Fruit fly (Drosophila melanogaster) whole organism, wandering third instar larva: ENCODE measurements around the gene CG14982.

ENCODE experiments used
- CG32264 ChIP-seq: fragments of 200-800 bp; sonication (Bioruptor generic); optimal IDR thresholded peaks from 2 replicates; lab custom pipeline; 2016; ENCODE audit warnings: missing biosample characterization, missing genetic modification characterization
- CG9705 ChIP-seq: fragments of 200-800 bp; sonication (Bioruptor generic); optimal IDR thresholded peaks from 2 replicates; lab custom pipeline; 2018; ENCODE audit warnings: missing biosample characterization, mild to moderate bottlenecking, missing genetic modification characterization
- CrebA ChIP-seq: fragments of 200-800 bp; sonication (Bioruptor generic); optimal IDR thresholded peaks from 2 replicates; lab custom pipeline; 2016; ENCODE audit warnings: missing biosample characterization, mild to moderate bottlenecking, missing genetic modification characterization, borderline replicate concordance
- Dif ChIP-seq: fragments of 200-275, 200-300 bp; sonication (Bioruptor generic); optimal IDR thresholded peaks from 2 replicates; lab custom pipeline; 2018; ENCODE audit warnings: missing biosample characterization, missing genetic modification characterization; ENCODE audit not compliant: partially characterized antibody
- GATAd ChIP-seq: sonication (Bioruptor generic); optimal IDR thresholded peaks from 2 replicates; lab custom pipeline; 2016; ENCODE audit warnings: missing biosample characterization, missing genetic modification characterization
- HLH106 ChIP-seq: fragments of 200-800 bp; optimal IDR thresholded peaks from 3 replicates; lab custom pipeline; 2019; ENCODE audit warnings: missing biosample characterization, mild to moderate bottlenecking, missing genetic modification characterization, moderate library complexity
- Hnf4 ChIP-seq: fragments of 200-800 bp; sonication (Bioruptor generic); optimal IDR thresholded peaks from 2 replicates; lab custom pipeline; 2016; ENCODE audit warnings: missing biosample characterization, mild to moderate bottlenecking, missing genetic modification characterization
- Hr78 ChIP-seq: fragments of >200 bp; optimal IDR thresholded peaks from 2 replicates; lab custom pipeline; 2017; ENCODE audit warnings: missing biosample characterization, missing genetic modification characterization
- Hr83 ChIP-seq: fragments of 200-300 bp; sonication (Bioruptor generic); optimal IDR thresholded peaks from 2 replicates; lab custom pipeline; 2016; ENCODE audit warnings: missing biosample characterization, mild to moderate bottlenecking, missing genetic modification characterization, moderate library complexity; ENCODE audit not compliant: poor library complexity, severe bottlenecking
- Jra ChIP-seq: sonication (Bioruptor generic); optimal IDR thresholded peaks from 2 replicates; lab custom pipeline; 2016; ENCODE audit warnings: missing biosample characterization, missing genetic modification characterization
- Myc ChIP-seq: fragments of >200 bp; optimal IDR thresholded peaks from 2 replicates; lab custom pipeline; 2017
- N ChIP-seq: fragments of >200 bp; optimal IDR thresholded peaks from 2 replicates; lab custom pipeline; 2018; ENCODE audit warnings: missing biosample characterization, missing external identifiers, missing genetic modification characterization
- OdsH ChIP-seq: fragments of 200-800 bp; sonication (Bioruptor generic); optimal IDR thresholded peaks from 2 replicates; lab custom pipeline; 2016; ENCODE audit warnings: missing biosample characterization, mild to moderate bottlenecking, missing genetic modification characterization
- Rel ChIP-seq, 2 experiments: fragments of 200-800 bp; sonication (Bioruptor generic) in 1 of 2; optimal IDR thresholded peaks; 2 replicates in 1 of 2; 3 replicates in 1 of 2; lab custom pipeline; 2016 to 2019; ENCODE audit warnings: mild to moderate bottlenecking in 2 of 2, missing biosample characterization in 2 of 2, missing genetic modification characterization in 2 of 2, moderate library complexity in 1 of 2
- Vsx2 ChIP-seq: fragments of 200-300, 225-300 bp; sonication (Bioruptor generic); optimal IDR thresholded peaks from 2 replicates; lab custom pipeline; 2018; ENCODE audit warnings: missing biosample characterization, missing genetic modification characterization; ENCODE audit not compliant: partially characterized antibody
- br ChIP-seq: fragments of 200-800 bp; sonication (Bioruptor generic); optimal IDR thresholded peaks from 2 replicates; lab custom pipeline; 2016; ENCODE audit warnings: missing biosample characterization, missing genetic modification characterization
- dl ChIP-seq, 2 experiments: fragments of 175-275, 200-275 bp in 1 of 2; fragments of 200-275 bp in 1 of 2; sonication (Bioruptor generic); optimal IDR thresholded peaks; lab custom pipeline; 2018; ENCODE audit warnings: mild to moderate bottlenecking in 2 of 2, missing biosample characterization in 2 of 2, missing genetic modification characterization in 2 of 2, moderate library complexity in 2 of 2; ENCODE audit not compliant: partially characterized antibody in 2 of 2, insufficient read depth in 1 of 2
- dmrt93B ChIP-seq: fragments of 200-800 bp; sonication (Bioruptor generic); optimal IDR thresholded peaks from 2 replicates; lab custom pipeline; 2018; ENCODE audit warnings: missing biosample characterization, mild to moderate bottlenecking, missing genetic modification characterization
- dsf ChIP-seq: sonication (Bioruptor generic); optimal IDR thresholded peaks from 2 replicates; lab custom pipeline; 2016; ENCODE audit warnings: missing biosample characterization, missing genetic modification characterization, borderline replicate concordance
- ey ChIP-seq: fragments of 200-800 bp; sonication (Bioruptor generic); optimal IDR thresholded peaks from 2 replicates; lab custom pipeline; 2016; ENCODE audit warnings: missing biosample characterization, missing genetic modification characterization
- foxo ChIP-seq, 2 experiments: fragments of 200-800 bp; sonication (Bioruptor generic); optimal IDR thresholded peaks; 2 replicates in 1 of 2; 3 replicates in 1 of 2; lab custom pipeline; 2016 to 2017; ENCODE audit warnings: missing biosample characterization in 2 of 2, missing genetic modification characterization in 2 of 2
- fru ChIP-seq: fragments of 200-800 bp; sonication (Bioruptor generic); optimal IDR thresholded peaks from 3 replicates; lab custom pipeline; 2016; ENCODE audit warnings: missing biosample characterization, mild to moderate bottlenecking, missing genetic modification characterization
- h ChIP-seq: fragments of 200-800 bp; sonication (Bioruptor generic); optimal IDR thresholded peaks from 3 replicates; lab custom pipeline; 2016; ENCODE audit warnings: missing biosample characterization, mild to moderate bottlenecking, missing genetic modification characterization
- jim ChIP-seq: fragments of 175-275, 200-325 bp; sonication (Bioruptor generic); optimal IDR thresholded peaks from 2 replicates; lab custom pipeline; 2016; ENCODE audit warnings: missing biosample characterization, mild to moderate bottlenecking, missing genetic modification characterization
- pan ChIP-seq: fragments of >200 bp; optimal IDR thresholded peaks from 2 replicates; lab custom pipeline; 2017
- psq ChIP-seq: fragments of 200-800 bp; sonication (Bioruptor generic); optimal IDR thresholded peaks from 3 replicates; lab custom pipeline; 2017; ENCODE audit warnings: missing biosample characterization, mild to moderate bottlenecking, missing genetic modification characterization, moderate library complexity
- rgr ChIP-seq: fragments of 200-800 bp; sonication (Bioruptor generic); optimal IDR thresholded peaks from 3 replicates; lab custom pipeline; 2016; ENCODE audit warnings: missing biosample characterization, mild to moderate bottlenecking, missing genetic modification characterization
- sage ChIP-seq: fragments of 200-800 bp; sonication (Bioruptor generic); optimal IDR thresholded peaks from 2 replicates; lab custom pipeline; 2016; ENCODE audit warnings: missing biosample characterization, mild to moderate bottlenecking, missing genetic modification characterization
- sv ChIP-seq: fragments of 200-800 bp; sonication (Bioruptor generic); optimal IDR thresholded peaks from 3 replicates; lab custom pipeline; 2016; ENCODE audit warnings: missing biosample characterization, missing genetic modification characterization
- tai ChIP-seq: sonication (Bioruptor generic); optimal IDR thresholded peaks from 2 replicates; lab custom pipeline; 2016; ENCODE audit warnings: missing biosample characterization, missing genetic modification characterization
- usp ChIP-seq: fragments of >200 bp; optimal IDR thresholded peaks from 2 replicates; lab custom pipeline; 2017; ENCODE audit warnings: missing biosample characterization, missing genetic modification characterization
- woc ChIP-seq: sonication (Bioruptor generic); optimal IDR thresholded peaks from 2 replicates; lab custom pipeline; 2016; ENCODE audit warnings: missing biosample characterization, mild to moderate bottlenecking, missing genetic modification characterization

The CG14982 gene

DNA sequence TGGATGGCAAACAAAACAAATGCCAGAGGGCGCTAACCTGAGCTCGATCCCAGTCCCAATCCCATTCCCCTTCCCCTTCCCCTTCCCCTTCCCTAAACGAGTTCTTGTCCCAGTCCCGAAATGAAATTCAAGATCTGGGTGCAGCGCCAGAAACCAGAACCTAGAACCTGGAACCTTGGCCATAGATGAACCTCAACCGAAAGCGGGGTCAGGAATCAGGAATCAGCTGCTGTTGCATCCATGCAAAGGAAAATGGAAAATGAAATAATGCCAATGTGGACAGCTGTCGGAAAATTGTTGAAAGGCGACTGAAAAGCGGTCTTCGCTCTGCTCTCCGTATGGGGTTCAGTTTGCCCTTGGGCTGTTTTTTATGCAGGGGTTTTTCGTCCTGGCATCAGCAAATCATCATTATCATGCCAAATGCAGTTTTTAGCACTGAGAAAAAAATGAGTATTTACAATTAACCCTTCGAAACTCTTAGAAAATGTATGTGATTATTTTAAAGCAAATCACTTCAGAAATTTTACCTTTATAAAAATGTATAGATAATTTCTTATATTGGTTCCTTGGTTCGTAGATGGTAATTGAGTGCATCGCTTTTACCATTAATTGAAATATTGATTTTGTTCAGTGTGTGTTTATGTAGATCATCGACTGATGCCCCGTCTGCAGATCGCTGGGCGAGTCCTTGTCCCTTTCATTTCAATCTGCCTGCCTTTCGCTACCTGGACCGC, 35.3 kb downstream of the CG14982 start:
- TF ChIP-seq h (GFP tag; lab: Kevin White, UChicago) (peak; percentile 20), foxo (GFP tag; optimal IDR thresholded peaks at IDR 0.05; lab: Kevin White, UChicago) (peak in 1 of 2 experiments; percentile 2), fru (GFP tag; lab: Kevin White, UChicago) (no peak), dsf (no peak), OdsH (peak; percentile 4), rgr (GFP tag; lab: Kevin White, UChicago) (peak; percentile 9), br (no peak), tai (GFP tag; lab: Kevin White, UChicago) (no peak), psq (GFP tag; lab: Kevin White, UChicago) (no peak), usp (GFP tag; lab: Kevin White, UChicago) (no peak), GATAd (GFP tag; lab: Kevin White, UChicago) (no peak), sage (GFP tag; lab: Kevin White, UChicago) (no peak), pan (lab: Kevin White, UChicago) (no peak), Myc (no peak), woc (no peak), Jra (GFP tag; lab: Kevin White, UChicago) (no peak), Hr78 (GFP tag; lab: Kevin White, UChicago) (no peak)

DNA sequence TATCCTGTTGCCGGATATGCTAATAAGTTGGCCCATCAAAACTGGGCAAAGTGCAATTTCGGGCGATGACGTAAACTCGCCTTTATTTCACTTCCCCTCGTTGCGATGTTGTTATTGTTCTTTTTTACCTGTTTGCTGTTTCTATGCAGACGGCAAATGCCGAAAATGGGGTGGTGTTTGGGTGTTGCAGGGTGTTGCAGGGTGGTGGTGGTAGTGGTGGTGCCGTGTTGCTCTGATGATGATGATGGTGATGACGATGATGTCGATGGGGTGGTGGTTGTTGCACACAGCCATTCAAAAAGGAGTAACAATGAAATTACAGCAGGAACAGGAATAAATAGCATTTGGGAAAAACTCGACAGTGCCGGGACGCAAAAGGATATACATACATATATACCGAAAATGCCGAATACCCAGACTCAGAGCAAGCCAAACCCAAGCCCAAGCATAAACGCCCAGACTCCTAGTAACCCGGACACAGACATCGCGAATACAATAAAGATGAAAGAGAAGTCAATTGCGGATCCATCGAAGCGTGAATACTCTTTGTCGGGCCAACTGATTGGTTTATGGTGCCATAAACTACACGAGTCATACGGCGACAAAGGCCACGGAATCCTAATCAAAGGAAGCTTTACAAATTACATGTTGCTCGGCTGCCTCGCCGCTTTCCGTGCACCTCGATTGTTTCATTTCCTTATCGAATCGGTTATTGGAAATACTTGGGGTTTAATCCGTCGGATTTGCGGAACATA, 36.4 kb downstream of the CG14982 start:
- TF ChIP-seq jim (GFP tag; lab: Kevin White, UChicago) (no peak), CG32264 (GFP tag; lab: Kevin White, UChicago) (no peak), sv (GFP tag; lab: Kevin White, UChicago) (no peak), CrebA (GFP tag; lab: Kevin White, UChicago) (no peak), h (GFP tag; lab: Kevin White, UChicago) (no peak), woc (no peak), tai (GFP tag; lab: Kevin White, UChicago) (no peak), dmrt93B (GFP tag; lab: Kevin White, UChicago) (no peak), Hnf4 (GFP tag; lab: Kevin White, UChicago) (no peak), br (no peak), N (GFP tag; lab: Kevin White, UChicago) (no peak), Vsx2 (GFP tag; lab: Kevin White, UChicago) (peak; percentile 52), Hr83 (GFP tag; lab: Kevin White, UChicago) (no peak), Dif (GFP tag; lab: Kevin White, UChicago) (peak; percentile 31), CG9705 (GFP tag; lab: Kevin White, UChicago) (no peak), pan (lab: Kevin White, UChicago) (no peak)

DNA sequence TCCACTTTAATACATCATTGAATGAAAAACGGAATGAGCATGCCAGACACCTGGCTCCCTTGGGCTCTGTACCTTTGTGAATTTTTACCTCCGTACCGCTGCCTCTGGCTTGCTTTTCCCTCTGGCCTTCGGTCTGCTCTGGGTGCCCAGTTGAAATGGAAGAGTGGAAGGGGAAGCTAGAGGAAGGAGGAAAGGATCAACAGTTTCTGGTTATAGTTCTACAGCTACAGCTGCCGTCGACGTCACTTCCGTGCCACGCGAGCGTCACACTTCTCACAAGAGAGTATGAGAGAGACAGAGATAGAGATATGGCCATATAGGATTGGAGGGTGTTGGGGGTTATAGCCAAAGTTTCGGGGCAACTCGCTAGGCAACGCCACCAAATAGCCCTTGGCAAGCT, 37.5 kb downstream of the CG14982 start:
- TF ChIP-seq Myc: no peak
- no peak for TF ChIP-seq HLH106 (tag; lab: Kevin White, UChicago)
- no peak for TF ChIP-seq psq (GFP tag; lab: Kevin White, UChicago)

DNA sequence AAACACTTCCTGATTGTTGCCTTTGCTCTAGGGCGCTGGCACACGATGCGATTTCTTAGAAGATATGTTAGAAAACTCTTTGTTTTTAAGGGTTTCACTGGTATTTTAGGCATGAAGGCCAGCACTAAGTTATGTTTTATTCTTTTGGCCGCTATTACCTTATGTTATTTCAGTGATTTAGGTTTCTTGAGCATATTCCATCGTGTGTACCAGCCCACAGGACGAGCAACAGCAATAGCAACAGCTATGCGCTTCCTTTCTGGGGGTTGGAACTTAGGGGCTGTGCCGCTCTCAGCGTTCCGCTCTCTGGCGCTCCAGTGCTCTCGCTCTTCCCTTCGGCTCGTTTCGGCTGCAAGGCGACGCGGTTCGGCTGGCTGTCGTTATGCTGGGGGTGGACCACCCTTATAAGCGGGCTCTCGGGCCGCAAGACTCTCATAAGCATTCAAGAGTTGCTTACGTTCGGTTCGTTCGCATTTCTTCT, 41.0 kb downstream of the CG14982 start, which contains the start of gene scrt:
Gene scrt (plus strand): TSS at position 431 of the 481 bp plus-strand sequence.
- TF ChIP-seq Vsx2 (GFP tag; lab: Kevin White, UChicago) (peak; percentile 66), pan (lab: Kevin White, UChicago) (no peak), HLH106 (tag; lab: Kevin White, UChicago) (peak; percentile 15), woc (peak; percentile 34), fru (GFP tag; lab: Kevin White, UChicago) (no peak), foxo (GFP tag; optimal IDR thresholded peaks at IDR 0.05; lab: Kevin White, UChicago) (peak in 1 of 2 experiments; percentile 25), sv (GFP tag; lab: Kevin White, UChicago) (peak; percentile 53), N (GFP tag; lab: Kevin White, UChicago) (no peak), Rel (GFP tag; optimal IDR thresholded peaks at IDR 0.05; lab: Kevin White, UChicago) (no peak), Rel (tag; optimal IDR thresholded peaks at IDR 0.05; lab: Kevin White, UChicago) (no peak), Dif (GFP tag; lab: Kevin White, UChicago) (peak; percentile 62), Myc (no peak), Hr78 (GFP tag; lab: Kevin White, UChicago) (no peak), dmrt93B (GFP tag; lab: Kevin White, UChicago) (no peak), dl (GFP tag; optimal IDR thresholded peaks at IDR 0.05; lab: Kevin White, UChicago; ENCODE audit: insufficient read depth in 1 of 2, partially characterized antibody in 2 of 2) (peak in 1 of 2 experiments; percentile 33), Hnf4 (GFP tag; lab: Kevin White, UChicago) (no peak), h (GFP tag; lab: Kevin White, UChicago) (peak; percentile 4), ey (GFP tag; lab: Kevin White, UChicago) (no peak), usp (GFP tag; lab: Kevin White, UChicago) (no peak)
